Worm (Caenorhabditis elegans): ENCODE results near the gene acl-6.

DNA sequence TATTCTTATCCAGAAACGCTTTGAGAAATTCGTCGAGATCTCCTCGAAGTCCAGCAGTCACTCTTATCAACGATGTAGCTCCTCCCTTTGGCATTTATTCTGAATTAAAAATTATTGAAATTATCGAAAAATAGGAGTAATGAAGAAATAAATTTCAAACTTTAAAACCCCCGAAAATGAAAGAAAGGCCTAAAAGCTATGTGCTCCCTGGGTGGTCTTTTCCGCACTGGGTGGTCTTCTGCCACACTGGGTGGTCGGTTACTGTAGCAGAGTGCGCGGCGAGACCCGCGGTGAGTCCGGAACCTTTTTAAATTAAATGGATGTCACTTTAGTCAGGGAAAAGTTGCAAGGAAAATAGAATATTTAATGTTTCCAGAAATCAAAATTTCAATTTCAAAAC, 5.9 kb downstream of the acl-6 start, which contains the start of gene snpc-1.3:
- TF ChIP-seq ceh-31 (tag; optimal IDR thresholded peaks at IDR 0.05) (no peak), fkh-10 (GFP tag; optimal IDR thresholded peaks at IDR 0.05) (no peak), K02D7.2 (tag; optimal IDR thresholded peaks at IDR 0.05) (no peak)

Data from whole organism, late embryonic.